Worm (Caenorhabditis elegans) whole organism, young adult: ENCODE results near the gene Y81G3A.4.

Source experiments
- F33H1.4 ChIP-seq: fragments of 200-800 bp; sonication (Bioruptor generic); IDR thresholded peaks from 2 replicates; pipeline ENCODE4 v1.3.6; 2022; ENCODE audit warnings: missing genetic modification reagents, missing genetic modification characterization, missing compliant biosample characterization
- Y53G8AR.9 ChIP-seq: fragments of 200-800 bp; sonication (Bioruptor generic); conservative IDR thresholded peaks from 2 replicates; pipeline ENCODE4 v1.3.6; 2022; ENCODE audit warnings: missing genetic modification reagents, missing genetic modification characterization, missing compliant biosample characterization
- Y67H2A.10 ChIP-seq: fragments of 200-800 bp; sonication (Bioruptor generic); conservative IDR thresholded peaks from 2 replicates; pipeline ENCODE4 v1.3.6; 2022; ENCODE audit warnings: missing genetic modification reagents, missing genetic modification characterization, missing compliant biosample characterization
- ccch-3 ChIP-seq: fragments of 200-800 bp; sonication (Bioruptor generic); optimal IDR thresholded peaks from 2 replicates; lab custom pipeline; 2018; ENCODE audit warnings: mild to moderate bottlenecking, missing genetic modification characterization, missing compliant biosample characterization
- die-1 ChIP-seq: sonication (generic microtip); optimal IDR thresholded peaks from 2 replicates; lab custom pipeline; 2016; ENCODE audit warnings: missing genotype, mild to moderate bottlenecking, missing genetic modification characterization, missing compliant biosample characterization
- dox-1 ChIP-seq: fragments of 200-800 bp; sonication (Bioruptor generic); IDR thresholded peaks from 2 replicates; pipeline ENCODE4 v1.3.6; 2022; ENCODE audit warnings: missing genetic modification reagents, missing genetic modification characterization, missing compliant biosample characterization
- lin-40 ChIP-seq: sonication (generic microtip); optimal IDR thresholded peaks from 2 replicates; lab custom pipeline; 2016; ENCODE audit warnings: missing genetic modification characterization, mild to moderate bottlenecking, missing compliant biosample characterization, missing genotype, missing genetic modification reagents
- mel-28 ChIP-seq: sonication (generic microtip); optimal IDR thresholded peaks from 2 replicates; lab custom pipeline; 2016; ENCODE audit warnings: borderline replicate concordance, mild to moderate bottlenecking, missing genetic modification characterization, missing compliant biosample characterization
- nfya-1 ChIP-seq: sonication (generic microtip); optimal IDR thresholded peaks from 2 replicates; lab custom pipeline; 2017; ENCODE audit warnings: antibody characterized with exemption, missing compliant biosample characterization, missing genetic modification characterization, borderline replicate concordance; ENCODE audit not compliant: insufficient read depth
- nhr-90 ChIP-seq: sonication (generic microtip); optimal IDR thresholded peaks from 2 replicates; lab custom pipeline; 2016; ENCODE audit warnings: missing genotype, mild to moderate bottlenecking, missing genetic modification characterization, missing compliant biosample characterization
- rcor-1 ChIP-seq: fragments of 200-800 bp; sonication (Bioruptor generic); IDR thresholded peaks from 2 replicates; pipeline ENCODE4 v1.3.6; 2022; ENCODE audit warnings: missing genetic modification reagents, missing genetic modification characterization, missing compliant biosample characterization
- sea-2 ChIP-seq: fragments of 200-800 bp; sonication (Bioruptor generic); IDR thresholded peaks from 2 replicates; pipeline ENCODE4 v1.3.6; 2022; ENCODE audit warnings: missing genetic modification characterization, missing compliant biosample characterization
- unc-62 ChIP-seq: fragments of 150-350 bp; optimal IDR thresholded peaks from 2 replicates; lab custom pipeline; 2014; ENCODE audit warnings: missing biosample characterization, missing genetic modification reagents, missing genetic modification characterization

DNA sequence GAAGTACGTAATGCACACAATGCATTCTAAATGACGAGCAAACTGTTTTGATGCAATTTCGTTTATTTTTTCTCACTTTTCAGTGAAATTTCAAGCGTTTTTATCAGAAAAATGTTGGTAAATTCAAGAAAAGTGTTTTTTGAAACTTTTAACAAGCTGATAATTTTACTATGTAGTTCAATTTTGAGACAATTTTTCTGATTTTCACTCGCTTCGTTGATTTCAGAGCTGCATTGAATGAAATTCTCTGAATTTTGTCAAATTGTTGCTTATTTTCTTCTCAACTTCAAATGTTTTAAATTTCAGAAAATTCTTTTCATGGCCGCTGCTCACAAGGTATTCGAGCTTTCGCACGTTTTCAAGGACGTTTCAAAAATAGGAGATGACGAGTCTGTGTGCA, 31.5 kb downstream of the Y81G3A.4 start, which contains the start of gene bath-45:
- TF ChIP-seq unc-62 (GFP tag; lab: Kevin White, UChicago), result no peak
- no peak for TF ChIP-seq sea-2 (GFP tag; lab: Robert Waterston, UW)
- no peak for TF ChIP-seq die-1 (tag; lab: Kevin White, UChicago)
- no peak for TF ChIP-seq lin-40 (tag; lab: Kevin White, UChicago)
- TF ChIP-seq ccch-3 (GFP tag; lab: Kevin White, UChicago), result no peak
- TF ChIP-seq F33H1.4, result no peak
- no peak for TF ChIP-seq mel-28 (tag; lab: Kevin White, UChicago)
- no peak for TF ChIP-seq nhr-90 (tag; lab: Kevin White, UChicago)
- TF ChIP-seq Y53G8AR.9 (GFP tag; lab: Robert Waterston, UW), result no peak
- TF ChIP-seq rcor-1 (GFP tag; lab: Robert Waterston, UW), result no peak
- TF ChIP-seq nfya-1 (tag; lab: Kevin White, UChicago), result no peak
- no peak for TF ChIP-seq Y67H2A.10
- no peak for TF ChIP-seq dox-1 (GFP tag; lab: Robert Waterston, UW)
